Fruit fly (Drosophila melanogaster) whole organism, wandering third instar larva: ENCODE data around the gene Nos.

Experiments used
- Abd-B ChIP-seq: fragments of >200 bp; optimal IDR thresholded peaks from 2 replicates; lab custom pipeline; 2017; ENCODE audit warnings: missing biosample characterization, missing genetic modification characterization
- Dfd ChIP-seq: fragments of >200 bp; optimal IDR thresholded peaks from 2 replicates; lab custom pipeline; 2017; ENCODE audit warnings: missing biosample characterization, missing genetic modification characterization
- HLH106 ChIP-seq: fragments of 200-800 bp; optimal IDR thresholded peaks from 3 replicates; lab custom pipeline; 2019; ENCODE audit warnings: missing biosample characterization, mild to moderate bottlenecking, missing genetic modification characterization, moderate library complexity
- Hnf4 ChIP-seq: fragments of 200-800 bp; sonication (Bioruptor generic); optimal IDR thresholded peaks from 2 replicates; lab custom pipeline; 2016; ENCODE audit warnings: missing biosample characterization, mild to moderate bottlenecking, missing genetic modification characterization
- Jra ChIP-seq: sonication (Bioruptor generic); optimal IDR thresholded peaks from 2 replicates; lab custom pipeline; 2016; ENCODE audit warnings: missing biosample characterization, missing genetic modification characterization
- N ChIP-seq: fragments of >200 bp; optimal IDR thresholded peaks from 2 replicates; lab custom pipeline; 2018; ENCODE audit warnings: missing biosample characterization, missing external identifiers, missing genetic modification characterization
- br ChIP-seq: fragments of 200-800 bp; sonication (Bioruptor generic); optimal IDR thresholded peaks from 2 replicates; lab custom pipeline; 2016; ENCODE audit warnings: missing biosample characterization, missing genetic modification characterization
- dmrt93B ChIP-seq: fragments of 200-800 bp; sonication (Bioruptor generic); optimal IDR thresholded peaks from 2 replicates; lab custom pipeline; 2018; ENCODE audit warnings: missing biosample characterization, mild to moderate bottlenecking, missing genetic modification characterization
- dsf ChIP-seq: sonication (Bioruptor generic); optimal IDR thresholded peaks from 2 replicates; lab custom pipeline; 2016; ENCODE audit warnings: missing biosample characterization, missing genetic modification characterization, borderline replicate concordance
- psq ChIP-seq: fragments of 200-800 bp; sonication (Bioruptor generic); optimal IDR thresholded peaks from 3 replicates; lab custom pipeline; 2017; ENCODE audit warnings: missing biosample characterization, mild to moderate bottlenecking, missing genetic modification characterization, moderate library complexity

DNA sequence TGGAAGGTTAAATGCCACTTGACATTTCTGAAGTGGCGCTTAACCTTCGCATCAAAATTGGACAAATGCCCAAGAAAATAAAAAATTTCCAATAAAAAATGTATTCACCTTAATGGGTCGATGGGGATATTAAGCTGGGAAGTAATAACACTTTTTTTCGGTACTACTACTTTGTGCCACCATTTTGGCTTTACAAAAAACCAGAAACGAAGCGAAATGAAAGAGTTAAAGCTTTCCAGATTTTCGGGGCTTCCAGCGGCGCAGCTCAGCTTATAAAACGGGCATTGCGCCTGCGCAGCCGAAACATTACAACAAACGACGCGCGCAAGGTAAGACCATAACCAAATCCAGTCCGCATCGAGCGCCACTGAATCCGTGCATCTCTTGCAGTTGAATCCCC, 66.7 kb downstream of the Nos start, which contains the start of gene CG17127:
- TF ChIP-seq Hnf4 (GFP tag; lab: Kevin White, UChicago) (no peak), dsf (no peak), Abd-B (GFP tag; lab: Kevin White, UChicago) (no peak), Dfd (GFP tag; lab: Kevin White, UChicago) (no peak), br (GFP tag; lab: Kevin White, UChicago) (no peak), HLH106 (tag; lab: Kevin White, UChicago) (no peak), Jra (GFP tag; lab: Kevin White, UChicago) (no peak), dmrt93B (GFP tag; lab: Kevin White, UChicago) (no peak), psq (GFP tag; lab: Kevin White, UChicago) (no peak), N (GFP tag; lab: Kevin White, UChicago) (no peak)
